Worm (Caenorhabditis elegans): ENCODE data around the gene C25E10.11.

- TF ChIP-seq klf-2 (GFP tag; conservative IDR thresholded peaks at IDR 0.05) (no peak), ref-1 (GFP tag; conservative IDR thresholded peaks at IDR 0.05) (no peak), flt-1 (GFP tag; IDR thresholded peaks at IDR 0.05) (no peak)
Observed at ce11 chrV:9098280-9098973, 39.9 kb upstream of the C25E10.11 start, which contains the start of gene F21C10.9.

Data from whole organism, midembryonic.